Worm (Caenorhabditis elegans) whole organism, L1 larva: ENCODE measurements around the gene sms-3.

ENCODE experiments used
- F16B12.6 ChIP-seq: fragments of 150-350 bp; optimal IDR thresholded peaks from 2 replicates; lab custom pipeline; 2014; ENCODE audit warnings: missing biosample characterization, missing genetic modification characterization
- Y116A8C.19 ChIP-seq: sonication (generic microtip); optimal IDR thresholded peaks from 2 replicates; lab custom pipeline; 2016; ENCODE audit warnings: missing compliant biosample characterization, missing genetic modification characterization, borderline replicate concordance
- aha-1 ChIP-seq: fragments of 150-350 bp; optimal IDR thresholded peaks from 2 replicates; lab custom pipeline; 2014; ENCODE audit warnings: missing biosample characterization, missing genetic modification characterization
- alr-1 ChIP-seq: fragments of 200-800 bp; sonication (Bioruptor generic); optimal IDR thresholded peaks from 2 replicates; lab custom pipeline; 2018; ENCODE audit warnings: borderline replicate concordance, mild to moderate bottlenecking, missing genetic modification characterization, missing compliant biosample characterization
- aly-2 ChIP-seq: fragments of 150-350 bp; optimal IDR thresholded peaks from 2 replicates; lab custom pipeline; 2014; ENCODE audit warnings: missing biosample characterization, missing genetic modification characterization
- blmp-1 ChIP-seq: fragments of 150-350 bp; optimal IDR thresholded peaks from 2 replicates; lab custom pipeline; 2014; ENCODE audit warnings: missing biosample characterization, missing genetic modification characterization
- ceh-82 ChIP-seq, 3 experiments: fragments of 150-350 bp in 1 of 3; sonication (generic microtip) in 2 of 3; optimal IDR thresholded peaks; 2 replicates each; lab custom pipeline; 2014 to 2017; ENCODE audit warnings: missing biosample characterization in 3 of 3, missing genetic modification characterization in 3 of 3
- ceh-88 ChIP-seq: fragments of 200-800 bp; sonication (Bioruptor generic); IDR thresholded peaks from 2 replicates; pipeline ENCODE4 v1.3.6; 2022; ENCODE audit warnings: missing genetic modification characterization, missing compliant biosample characterization
- ceh-90 ChIP-seq: sonication (generic microtip); optimal IDR thresholded peaks from 2 replicates; lab custom pipeline; 2016; ENCODE audit warnings: missing genetic modification characterization, missing compliant biosample characterization
- ces-1 ChIP-seq: fragments of 150-350 bp; optimal IDR thresholded peaks from 2 replicates; lab custom pipeline; 2014; ENCODE audit warnings: missing biosample characterization, missing genetic modification reagents, missing genetic modification characterization
- dpl-1 ChIP-seq, 3 experiments: fragments of 150-350 bp in 2 of 3; sonication (generic microtip) in 1 of 3; optimal IDR thresholded peaks; 2 replicates each; lab custom pipeline; 2014 to 2017; ENCODE audit warnings: missing biosample characterization in 3 of 3, missing genetic modification characterization in 3 of 3, missing genetic modification reagents in 3 of 3
- dsc-1 ChIP-seq: sonication (generic microtip); optimal IDR thresholded peaks from 2 replicates; lab custom pipeline; 2016; ENCODE audit warnings: mild to moderate bottlenecking, missing genetic modification characterization, missing compliant biosample characterization
- efl-1 ChIP-seq, 4 experiments: fragments of 150-350 bp; optimal IDR thresholded peaks in 3 of 4; peaks in 1 of 4; 1 replicate in 1 of 4; 2 replicates in 3 of 4; lab custom pipeline; 2014; ENCODE audit warnings: missing biosample characterization in 2 of 4, missing genetic modification characterization in 2 of 4, missing genetic modification reagents in 2 of 4
- efl-3 ChIP-seq: fragments of 200-800 bp; sonication (Bioruptor generic); optimal IDR thresholded peaks from 2 replicates; lab custom pipeline; 2018; ENCODE audit warnings: mild to moderate bottlenecking, missing genetic modification characterization, missing compliant biosample characterization
- egl-13 ChIP-seq: sonication (generic microtip); optimal IDR thresholded peaks from 2 replicates; lab custom pipeline; 2016; ENCODE audit warnings: missing genotype, missing genetic modification reagents, missing genetic modification characterization, missing compliant biosample characterization
- elt-2 ChIP-seq: sonication (generic microtip); optimal IDR thresholded peaks from 2 replicates; lab custom pipeline; 2016; ENCODE audit warnings: missing genetic modification characterization, mild to moderate bottlenecking, inconsistent platforms, missing compliant biosample characterization, missing genetic modification reagents
- elt-3 ChIP-seq, 6 experiments: fragments of 150-350 bp in 1 of 6; sonication (generic microtip); optimal IDR thresholded peaks; 2 replicates each; lab custom pipeline; 2017 to 2018; ENCODE audit warnings: missing biosample characterization in 6 of 6, missing genetic modification characterization in 6 of 6, inconsistent platforms in 1 of 6
- fkh-10 ChIP-seq: sonication (generic microtip); optimal IDR thresholded peaks from 2 replicates; lab custom pipeline; 2017; ENCODE audit warnings: missing biosample characterization, missing genetic modification reagents, missing genetic modification characterization
- fkh-4 ChIP-seq: sonication (generic microtip); optimal IDR thresholded peaks from 2 replicates; lab custom pipeline; 2016; ENCODE audit warnings: missing compliant biosample characterization, missing genetic modification characterization, borderline replicate concordance
- fkh-8 ChIP-seq: sonication (generic microtip); optimal IDR thresholded peaks from 2 replicates; lab custom pipeline; 2016; ENCODE audit warnings: mild to moderate bottlenecking, missing genetic modification characterization, missing compliant biosample characterization
- fos-1 ChIP-seq: fragments of 150-350 bp; optimal IDR thresholded peaks from 2 replicates; lab custom pipeline; 2014; ENCODE audit warnings: missing biosample characterization, missing genetic modification characterization
- grh-1 ChIP-seq: fragments of 200-800 bp; sonication (Bioruptor generic); IDR thresholded peaks from 2 replicates; pipeline ENCODE4 v1.3.6; 2022; ENCODE audit warnings: missing genetic modification reagents, missing genetic modification characterization, missing compliant biosample characterization
- hlh-17 ChIP-seq: fragments of 200-800 bp; sonication (Bioruptor generic); optimal IDR thresholded peaks from 2 replicates; lab custom pipeline; 2018; ENCODE audit warnings: missing genetic modification characterization, mild to moderate bottlenecking, missing compliant biosample characterization, moderate library complexity, borderline replicate concordance
- isw-1 ChIP-seq: fragments of 200-800 bp; sonication (Bioruptor generic); IDR thresholded peaks from 2 replicates; pipeline ENCODE4 v1.3.6; 2022; ENCODE audit warnings: missing genetic modification characterization, missing compliant biosample characterization
- jun-1 ChIP-seq: fragments of 150-350 bp; optimal IDR thresholded peaks from 2 replicates; lab custom pipeline; 2014; ENCODE audit warnings: missing biosample characterization, missing genetic modification reagents, missing genetic modification characterization
- lin-13 ChIP-seq: fragments of 150-350 bp; optimal IDR thresholded peaks from 2 replicates; lab custom pipeline; 2014; ENCODE audit warnings: missing biosample characterization, missing genetic modification reagents, missing genetic modification characterization
- lin-14 ChIP-seq: fragments of 200-800 bp; sonication (Bioruptor generic); optimal IDR thresholded peaks from 2 replicates; lab custom pipeline; 2018; ENCODE audit warnings: mild to moderate bottlenecking, missing genetic modification characterization, moderate library complexity, missing compliant biosample characterization
- lir-3 ChIP-seq: sonication (generic microtip); optimal IDR thresholded peaks from 2 replicates; lab custom pipeline; 2016; ENCODE audit warnings: mild to moderate bottlenecking, missing genetic modification characterization, moderate library complexity, missing compliant biosample characterization; ENCODE audit not compliant: poor library complexity
- mdl-1 ChIP-seq, 2 experiments: fragments of 150-350 bp; optimal IDR thresholded peaks; 2 replicates each; lab custom pipeline; 2014 to 2017; ENCODE audit warnings: missing biosample characterization in 2 of 2, missing genetic modification characterization in 2 of 2, inconsistent platforms in 1 of 2
- mef-2 ChIP-seq: fragments of 150-350 bp; optimal IDR thresholded peaks from 2 replicates; lab custom pipeline; 2014; ENCODE audit warnings: missing biosample characterization, missing genetic modification characterization
- nhr-19 ChIP-seq: fragments of 200-800 bp; sonication (Bioruptor generic); conservative IDR thresholded peaks from 2 replicates; pipeline ENCODE4 v1.3.6; 2022; ENCODE audit warnings: missing genetic modification characterization, missing compliant biosample characterization
- nhr-20 ChIP-seq: sonication (generic microtip); optimal IDR thresholded peaks from 2 replicates; lab custom pipeline; 2016; ENCODE audit warnings: mild to moderate bottlenecking, missing genetic modification characterization, missing compliant biosample characterization
- nhr-47 ChIP-seq: sonication (generic microtip); optimal IDR thresholded peaks from 2 replicates; lab custom pipeline; 2016; ENCODE audit warnings: mild to moderate bottlenecking, missing genetic modification characterization, moderate library complexity, missing compliant biosample characterization
- nhr-71 ChIP-seq: sonication (generic microtip); optimal IDR thresholded peaks from 2 replicates; lab custom pipeline; 2016; ENCODE audit warnings: mild to moderate bottlenecking, missing genetic modification characterization, moderate library complexity, missing compliant biosample characterization
- nhr-84 ChIP-seq: sonication (generic microtip); optimal IDR thresholded peaks from 2 replicates; lab custom pipeline; 2017; ENCODE audit warnings: missing biosample characterization, missing genetic modification characterization
- nhr-85 ChIP-seq: sonication (generic microtip); peaks from one replicate; lab custom pipeline; 2016; ENCODE audit warnings: missing genetic modification characterization, inconsistent platforms, missing compliant biosample characterization
- nhr-90 ChIP-seq: sonication (generic microtip); optimal IDR thresholded peaks from 2 replicates; lab custom pipeline; 2016; ENCODE audit warnings: mild to moderate bottlenecking, missing genetic modification characterization, missing compliant biosample characterization; ENCODE audit not compliant: poor library complexity
- pqm-1 ChIP-seq: sonication (generic microtip); optimal IDR thresholded peaks from 3 replicates; lab custom pipeline; 2017; ENCODE audit warnings: missing biosample characterization, missing genetic modification characterization
- rnt-1 ChIP-seq: sonication (generic microtip); optimal IDR thresholded peaks from 2 replicates; lab custom pipeline; 2016; ENCODE audit warnings: mild to moderate bottlenecking, missing genetic modification characterization, moderate library complexity, missing compliant biosample characterization
- skn-1 ChIP-seq: fragments of 150-350 bp; optimal IDR thresholded peaks from 2 replicates; lab custom pipeline; 2014; ENCODE audit warnings: missing biosample characterization, missing genetic modification characterization
- snu-23 ChIP-seq: sonication (generic microtip); optimal IDR thresholded peaks from 2 replicates; lab custom pipeline; 2016; ENCODE audit warnings: missing genetic modification characterization, missing compliant biosample characterization
- sup-37 ChIP-seq: fragments of 200-800 bp; sonication (Bioruptor generic); optimal IDR thresholded peaks from 2 replicates; lab custom pipeline; 2018; ENCODE audit warnings: mild to moderate bottlenecking, missing genetic modification characterization, missing compliant biosample characterization
- swsn-7 ChIP-seq: sonication (generic microtip); optimal IDR thresholded peaks from 2 replicates; lab custom pipeline; 2016; ENCODE audit warnings: missing genetic modification characterization, missing compliant biosample characterization
- tbx-2 ChIP-seq: sonication (generic microtip); optimal IDR thresholded peaks from 2 replicates; lab custom pipeline; 2016; ENCODE audit warnings: missing genetic modification characterization, missing compliant biosample characterization
- unc-30 ChIP-seq: sonication (generic microtip); optimal IDR thresholded peaks from 2 replicates; lab custom pipeline; 2017; ENCODE audit warnings: missing biosample characterization, missing genetic modification characterization
- unc-98 ChIP-seq: fragments of 200-800 bp; sonication (Bioruptor generic); IDR thresholded peaks from 2 replicates; pipeline ENCODE4 v1.3.6; 2022; ENCODE audit warnings: missing genetic modification characterization, missing compliant biosample characterization
- xbp-1 ChIP-seq: sonication (generic microtip); optimal IDR thresholded peaks from 2 replicates; lab custom pipeline; 2016; ENCODE audit warnings: missing genetic modification characterization, missing compliant biosample characterization
- ztf-11 ChIP-seq, 2 experiments: sonication (generic microtip); optimal IDR thresholded peaks; 2 replicates each; lab custom pipeline; 2016 to 2017; ENCODE audit warnings: missing genetic modification characterization in 2 of 2, missing biosample characterization in 1 of 2, missing compliant biosample characterization in 1 of 2
- ztf-4 ChIP-seq: fragments of 150-350 bp; optimal IDR thresholded peaks from 2 replicates; lab custom pipeline; 2014; ENCODE audit warnings: missing biosample characterization, missing genetic modification characterization

The sms-3 gene

ce11 chrIII:1602682-1603081 lies 1.7 kb upstream of the sms-3 start (continued):
- TF ChIP-seq tbx-2 (tag; lab: Kevin White, UChicago) (no peak), mef-2 (no peak), unc-98 (GFP tag; lab: Robert Waterston, UW) (no peak), ztf-4 (no peak), ces-1 (GFP tag; lab: Kevin White, UChicago) (no peak), lin-14 (GFP tag; lab: Kevin White, UChicago) (peak; percentile 58), lir-3 (tag; lab: Kevin White, UChicago) (no peak), F16B12.6 (no peak), elt-2 (tag; lab: Kevin White, UChicago) (peak; percentile 93), nhr-19 (GFP tag; lab: Robert Waterston, UW) (no peak), pqm-1 (tag; lab: Kevin White, UChicago) (peak; percentile 50), hlh-17 (GFP tag; lab: Kevin White, UChicago) (no peak), nhr-90 (tag; lab: Kevin White, UChicago) (peak; percentile 33), fkh-8 (tag; lab: Kevin White, UChicago) (no peak), lin-13 (GFP tag; lab: Kevin White, UChicago) (no peak), egl-13 (tag; lab: Kevin White, UChicago) (no peak), grh-1 (GFP tag; lab: Robert Waterston, UW) (no peak), ceh-82 (tag; optimal IDR thresholded peaks at IDR 0.05; lab: Kevin White, UChicago) (no peak), snu-23 (GFP tag; lab: Kevin White, UChicago) (no peak), elt-3 (tag; optimal IDR thresholded peaks at IDR 0.05; lab: Kevin White, UChicago) (peak in 5 of 6 experiments; percentile 22 to 93 (median 76)), nhr-85 (peak; percentile 66), nhr-84 (tag; lab: Kevin White, UChicago) (no peak), blmp-1 (peak; percentile 47), swsn-7 (no peak), alr-1 (tag; lab: Kevin White, UChicago) (no peak), aly-2 (no peak), ztf-11 (tag; optimal IDR thresholded peaks at IDR 0.05; lab: Kevin White, UChicago) (no peak), dsc-1 (tag; lab: Kevin White, UChicago) (no peak), jun-1 (tag; lab: Kevin White, UChicago) (peak; percentile 29), ceh-88 (GFP tag; lab: Robert Waterston, UW) (no peak)
- TF ChIP-seq, all 84 proteins: peak for 13

- TF ChIP-seq nhr-84 (tag; lab: Kevin White, UChicago) (no peak), blmp-1 (peak; percentile 53), rnt-1 (tag; lab: Kevin White, UChicago) (peak; percentile 66), lin-14 (GFP tag; lab: Kevin White, UChicago) (peak; percentile 68), isw-1 (GFP tag; lab: Robert Waterston, UW) (no peak), nhr-71 (tag; lab: Kevin White, UChicago) (peak; percentile 53), tbx-2 (tag; lab: Kevin White, UChicago) (no peak), efl-3 (GFP tag; lab: Kevin White, UChicago) (no peak), fos-1 (tag; lab: Kevin White, UChicago) (no peak), fkh-4 (no peak), xbp-1 (tag; lab: Kevin White, UChicago) (peak; percentile 14), Y116A8C.19 (tag; lab: Kevin White, UChicago) (no peak), skn-1 (tag; lab: Kevin White, UChicago) (peak; percentile 8), nhr-20 (tag; lab: Kevin White, UChicago) (peak; percentile 37), fkh-10 (GFP tag; lab: Kevin White, UChicago) (no peak), lin-13 (GFP tag; lab: Kevin White, UChicago) (peak; percentile 25), mdl-1 (tag; optimal IDR thresholded peaks at IDR 0.05; lab: Kevin White, UChicago) (no peak), nhr-90 (tag; lab: Kevin White, UChicago) (peak; percentile 43), aha-1 (tag; lab: Kevin White, UChicago) (no peak), ceh-90 (tag; lab: Kevin White, UChicago) (peak; percentile 54), nhr-47 (tag; lab: Kevin White, UChicago) (peak; percentile 58), dpl-1 (GFP tag; optimal IDR thresholded peaks at IDR 0.05; lab: Kevin White, UChicago) (no peak), nhr-85 (peak; percentile 81), ztf-11 (tag; optimal IDR thresholded peaks at IDR 0.05; lab: Kevin White, UChicago) (peak in 1 of 2 experiments; percentile 26), sup-37 (no peak), unc-30 (no peak), efl-1 (optimal IDR thresholded peaks at IDR 0.05; lab: Kevin White, UChicago) (no peak), efl-1 (GFP tag; optimal IDR thresholded peaks at IDR 0.05 in 1 of 2; lab: Kevin White, UChicago) (peak in 1 of 2 experiments; percentile 86)
Measured at ce11 chrIII:1601464-1602169, 673 bp upstream of the sms-3 start.
